Worm (Caenorhabditis elegans) whole organism, L2 larva: ENCODE results near the gene C14C10.10.

ENCODE experiments used
- C34F6.9 ChIP-seq: fragments of 150-350 bp; optimal IDR thresholded peaks from 2 replicates; lab custom pipeline; 2014; ENCODE audit warnings: missing biosample characterization, missing genetic modification characterization
- F13H6.1 ChIP-seq: sonication (generic microtip); optimal IDR thresholded peaks from 2 replicates; lab custom pipeline; 2016; ENCODE audit warnings: missing genetic modification characterization, missing compliant biosample characterization
- R02D3.7 ChIP-seq: fragments of 150-350 bp; optimal IDR thresholded peaks from 2 replicates; lab custom pipeline; 2014; ENCODE audit warnings: missing biosample characterization, missing genetic modification characterization
- Y55F3AM.14 ChIP-seq: fragments of 200-800 bp; sonication (Bioruptor generic); optimal IDR thresholded peaks from 2 replicates; lab custom pipeline; 2018; ENCODE audit warnings: mild to moderate bottlenecking, missing genetic modification characterization, missing compliant biosample characterization
- ZK546.5 ChIP-seq: sonication (generic microtip); optimal IDR thresholded peaks from 2 replicates; lab custom pipeline; 2017; ENCODE audit warnings: missing biosample characterization, missing genetic modification characterization
- alr-1 ChIP-seq: fragments of 150-350 bp; optimal IDR thresholded peaks from 2 replicates; lab custom pipeline; 2014; ENCODE audit warnings: missing biosample characterization, missing genetic modification characterization
- aly-2 ChIP-seq: fragments of 150-350 bp; optimal IDR thresholded peaks from 2 replicates; lab custom pipeline; 2014; ENCODE audit warnings: missing biosample characterization, missing genetic modification characterization
- blmp-1 ChIP-seq: sonication (generic microtip); optimal IDR thresholded peaks from 2 replicates; lab custom pipeline; 2017; ENCODE audit warnings: missing genetic modification characterization, mild to moderate bottlenecking, missing compliant biosample characterization, antibody characterized with exemption, moderate library complexity; ENCODE audit not compliant: insufficient read depth
- ceh-16 ChIP-seq: fragments of 150-350 bp; optimal IDR thresholded peaks from 2 replicates; lab custom pipeline; 2014; ENCODE audit warnings: missing biosample characterization, missing genetic modification characterization
- ceh-82 ChIP-seq: fragments of 150-350 bp; optimal IDR thresholded peaks from 2 replicates; lab custom pipeline; 2014; ENCODE audit warnings: missing biosample characterization, missing genetic modification characterization
- crh-2 ChIP-seq: sonication (generic microtip); optimal IDR thresholded peaks from 2 replicates; lab custom pipeline; 2017; ENCODE audit warnings: missing biosample characterization, missing genetic modification characterization
- egl-27 ChIP-seq: sonication (generic microtip); optimal IDR thresholded peaks from 3 replicates; lab custom pipeline; 2017; ENCODE audit warnings: missing biosample characterization, missing genetic modification reagents, missing genetic modification characterization
- elt-1 ChIP-seq: fragments of 150-350 bp; optimal IDR thresholded peaks from 2 replicates; lab custom pipeline; 2014; ENCODE audit warnings: missing biosample characterization, missing genetic modification characterization
- fos-1 ChIP-seq: fragments of 150-350 bp; optimal IDR thresholded peaks from 2 replicates; lab custom pipeline; 2014; ENCODE audit warnings: missing biosample characterization, missing genetic modification characterization
- gmeb-1 ChIP-seq: fragments of 150-350 bp; optimal IDR thresholded peaks from 2 replicates; lab custom pipeline; 2014; ENCODE audit warnings: missing biosample characterization, missing genetic modification characterization
- lsy-2 ChIP-seq, 2 experiments: fragments of 150-350 bp in 1 of 2; sonication (generic microtip) in 1 of 2; optimal IDR thresholded peaks; 2 replicates each; lab custom pipeline; 2014 to 2017; ENCODE audit warnings: missing biosample characterization in 2 of 2, missing genetic modification characterization in 2 of 2
- mab-5 ChIP-seq: fragments of 150-350 bp; optimal IDR thresholded peaks from 2 replicates; lab custom pipeline; 2014; ENCODE audit warnings: missing biosample characterization, missing genetic modification characterization
- mbf-1 ChIP-seq: sonication (generic microtip); optimal IDR thresholded peaks from 2 replicates; lab custom pipeline; 2017; ENCODE audit warnings: missing biosample characterization, missing genetic modification characterization
- mdl-1 ChIP-seq, 2 experiments: fragments of 150-350 bp in 1 of 2; sonication (generic microtip) in 1 of 2; optimal IDR thresholded peaks; 2 replicates each; lab custom pipeline; 2017; ENCODE audit warnings: missing biosample characterization in 2 of 2, missing genetic modification characterization in 2 of 2
- nhr-10 ChIP-seq: sonication (generic microtip); optimal IDR thresholded peaks from 2 replicates; lab custom pipeline; 2017; ENCODE audit warnings: missing biosample characterization, missing genetic modification characterization
- nhr-12 ChIP-seq: fragments of 150-350 bp; optimal IDR thresholded peaks from 2 replicates; lab custom pipeline; 2014; ENCODE audit warnings: missing biosample characterization, missing genetic modification characterization
- nhr-23 ChIP-seq: fragments of 150-350 bp; optimal IDR thresholded peaks from 2 replicates; lab custom pipeline; 2014; ENCODE audit warnings: missing biosample characterization, missing genetic modification reagents, missing genetic modification characterization
- nhr-237 ChIP-seq: fragments of 150-350 bp; optimal IDR thresholded peaks from 2 replicates; lab custom pipeline; 2014; ENCODE audit warnings: missing biosample characterization, missing genetic modification characterization
- nhr-25 ChIP-seq: fragments of 150-350 bp; sonication (generic microtip); optimal IDR thresholded peaks from 3 replicates; lab custom pipeline; 2014; ENCODE audit warnings: missing biosample characterization, missing genetic modification characterization
- nhr-6 ChIP-seq: fragments of 150-350 bp; optimal IDR thresholded peaks from 2 replicates; lab custom pipeline; 2014; ENCODE audit warnings: missing biosample characterization, missing genetic modification characterization
- nhr-77 ChIP-seq: fragments of 150-350 bp; optimal IDR thresholded peaks from 2 replicates; lab custom pipeline; 2014; ENCODE audit warnings: missing biosample characterization, missing genetic modification characterization
- peb-1 ChIP-seq: fragments of 150-350 bp; optimal IDR thresholded peaks from 2 replicates; lab custom pipeline; 2014; ENCODE audit warnings: missing biosample characterization, missing genetic modification characterization
- sem-4 ChIP-seq: fragments of 150-350 bp; optimal IDR thresholded peaks from 2 replicates; lab custom pipeline; 2014; ENCODE audit warnings: missing biosample characterization, missing genetic modification reagents, missing genetic modification characterization
- skn-1 ChIP-seq: sonication (generic microtip); optimal IDR thresholded peaks from 2 replicates; lab custom pipeline; 2017; ENCODE audit warnings: missing biosample characterization, missing genetic modification characterization
- sma-3 ChIP-seq: sonication (generic microtip); optimal IDR thresholded peaks from 2 replicates; lab custom pipeline; 2016; ENCODE audit warnings: missing genetic modification reagents, missing genetic modification characterization, missing compliant biosample characterization
- sma-9 ChIP-seq, 2 experiments: fragments of 150-350 bp in 1 of 2; sonication (generic microtip) in 1 of 2; optimal IDR thresholded peaks; 2 replicates each; lab custom pipeline; 2014 to 2016; ENCODE audit warnings: missing genetic modification characterization in 2 of 2, mild to moderate bottlenecking in 1 of 2, missing biosample characterization in 1 of 2, missing compliant biosample characterization in 1 of 2, missing genetic modification reagents in 1 of 2, moderate library complexity in 1 of 2
- unc-39 ChIP-seq: fragments of 150-350 bp; optimal IDR thresholded peaks from 2 replicates; lab custom pipeline; 2014; ENCODE audit warnings: missing biosample characterization, missing genetic modification characterization
- ztf-1 ChIP-seq: fragments of 200-800 bp; sonication (Bioruptor generic); conservative IDR thresholded peaks from 2 replicates; pipeline ENCODE4 v1.3.6; 2022; ENCODE audit warnings: missing genetic modification characterization, missing compliant biosample characterization
- ztf-4 ChIP-seq: fragments of 150-350 bp; optimal IDR thresholded peaks from 2 replicates; lab custom pipeline; 2014; ENCODE audit warnings: missing biosample characterization, missing genetic modification characterization

Gene C14C10.10

DNA sequence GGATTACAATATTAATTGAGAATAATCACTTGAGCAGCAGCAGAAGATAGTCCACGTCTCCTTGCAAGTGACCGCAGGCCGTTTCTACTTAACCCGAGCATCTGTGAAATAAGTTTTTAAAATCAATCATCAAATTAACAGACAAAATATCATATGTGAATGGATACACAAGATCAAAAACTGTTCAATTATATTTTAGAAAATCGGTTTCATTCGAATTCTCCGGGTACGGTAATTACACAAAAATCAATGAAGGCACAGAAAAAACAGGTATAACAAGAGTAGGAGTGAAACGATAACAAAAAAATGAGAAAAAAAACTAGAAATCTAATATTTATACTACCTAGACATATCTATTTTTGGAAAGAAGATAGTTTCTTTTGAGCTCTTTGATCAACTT is 2.7 kb downstream of the C14C10.10 start, which contains the start of gene mma-1:
TSS of gene mma-1 (minus strand) at position 101 of the 400 bp plus-strand sequence.
- no peak for TF ChIP-seq nhr-77 (tag; lab: Kevin White, UChicago)
- TF ChIP-seq ZK546.5: no peak
- TF ChIP-seq nhr-25: no peak
- no peak for TF ChIP-seq Y55F3AM.14 (GFP tag; lab: Kevin White, UChicago)
- TF ChIP-seq unc-39 (tag; lab: Kevin White, UChicago): no peak
- TF ChIP-seq sma-9 (GFP tag; optimal IDR thresholded peaks at IDR 0.05; lab: Kevin White, UChicago): no peak
- no peak for TF ChIP-seq sma-9 (tag; optimal IDR thresholded peaks at IDR 0.05; lab: Kevin White, UChicago)
- no peak for TF ChIP-seq F13H6.1 (tag; lab: Kevin White, UChicago)
- no peak for TF ChIP-seq peb-1 (tag; lab: Kevin White, UChicago)

DNA sequence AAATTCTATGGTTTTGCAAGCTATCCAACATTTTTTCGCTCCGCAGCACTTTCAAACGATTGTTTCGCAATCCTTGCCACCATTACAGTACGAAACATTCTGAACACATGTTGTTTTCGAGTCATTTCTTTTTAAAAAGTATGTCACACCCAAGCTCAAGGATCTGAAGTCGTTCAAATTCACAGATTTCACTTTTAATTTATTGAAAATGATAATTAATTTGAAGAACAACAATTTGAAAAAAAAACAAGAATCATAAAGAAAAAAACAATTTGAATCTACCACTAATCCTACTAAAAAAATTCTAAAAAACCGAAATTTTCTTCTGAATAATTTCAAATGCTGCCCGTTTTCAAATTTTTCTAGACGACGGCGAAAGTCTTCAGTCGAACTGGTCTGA is 6.5 kb downstream of the C14C10.10 start, which contains the start of gene C14C10.2:
TSS of gene C14C10.2 (minus strand) at position 101 of the 400 bp plus-strand sequence.
- TF ChIP-seq sma-3 (GFP tag; lab: Kevin White, UChicago): no peak
- no peak for TF ChIP-seq C34F6.9 (tag; lab: Kevin White, UChicago)
- TF ChIP-seq mdl-1 (tag; optimal IDR thresholded peaks at IDR 0.05; lab: Kevin White, UChicago): no peak
- TF ChIP-seq lsy-2 (tag; optimal IDR thresholded peaks at IDR 0.05; lab: Kevin White, UChicago): no peak
- TF ChIP-seq nhr-237 (tag; lab: Kevin White, UChicago): no peak

DNA sequence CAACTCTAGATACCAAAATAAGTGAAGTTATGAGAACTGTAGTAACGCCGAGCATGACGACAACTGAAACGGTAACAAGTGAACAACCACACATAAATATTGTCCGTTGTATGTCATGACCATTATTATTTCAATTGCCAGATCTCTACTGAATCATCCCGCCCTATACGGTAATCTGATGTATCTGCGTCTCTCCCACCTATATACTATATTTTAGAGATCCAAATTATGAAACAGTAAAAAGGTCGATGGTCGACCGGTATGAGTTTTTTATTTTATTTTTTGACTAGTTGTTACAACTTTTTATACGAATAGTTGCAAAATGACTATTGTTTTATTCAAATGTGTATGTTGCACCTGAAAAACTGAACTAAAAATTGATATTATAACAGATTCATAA is 8.3 kb downstream of the C14C10.10 start, which contains the start of gene ttr-43:
TSS of gene ttr-43 (minus strand) at position 101 of the 400 bp plus-strand sequence.
- TF ChIP-seq blmp-1 (tag; lab: Kevin White, UChicago): no peak
- no peak for TF ChIP-seq ztf-1 (GFP tag; lab: Robert Waterston, UW)

DNA sequence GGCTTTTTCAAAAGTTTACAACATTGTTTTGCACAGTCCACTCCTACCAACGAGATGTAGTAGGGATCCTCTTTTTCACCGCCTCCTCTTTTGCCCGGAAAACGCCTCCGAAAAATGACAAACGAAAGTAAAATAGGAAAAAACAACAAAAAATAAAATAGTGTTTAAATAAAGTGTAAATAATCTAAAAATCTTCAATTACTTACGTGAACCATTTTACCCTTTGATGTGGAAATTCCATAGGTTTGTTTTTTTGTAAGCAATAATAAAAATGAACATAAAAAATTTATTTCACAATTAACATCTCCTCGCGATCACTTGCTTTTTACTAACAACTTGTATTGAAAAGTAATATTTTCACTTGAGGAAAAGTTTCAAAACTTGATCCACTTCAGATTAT is 10.9 kb downstream of the C14C10.10 start, which contains the start of gene C14C10.1:
TSS of gene C14C10.1 (plus strand) at position 301 of the 400 bp plus-strand sequence.
- TF ChIP-seq egl-27 (tag; lab: Kevin White, UChicago): no peak
- TF ChIP-seq sem-4: no peak
- TF ChIP-seq sma-9 (GFP tag; optimal IDR thresholded peaks at IDR 0.05; lab: Kevin White, UChicago): no peak
- TF ChIP-seq sma-9 (tag; optimal IDR thresholded peaks at IDR 0.05; lab: Kevin White, UChicago): no peak
- no peak for TF ChIP-seq nhr-12 (tag; lab: Kevin White, UChicago)
- TF ChIP-seq nhr-237 (tag; lab: Kevin White, UChicago): no peak
- TF ChIP-seq ceh-16 (tag; lab: Kevin White, UChicago): no peak
- TF ChIP-seq gmeb-1: no peak
- TF ChIP-seq mbf-1 (tag; lab: Kevin White, UChicago): no peak
- no peak for TF ChIP-seq ztf-4
- no peak for TF ChIP-seq aly-2 (tag; lab: Kevin White, UChicago)
- TF ChIP-seq skn-1 (tag; lab: Kevin White, UChicago): no peak
- no peak for TF ChIP-seq Y55F3AM.14 (GFP tag; lab: Kevin White, UChicago)
- TF ChIP-seq sma-3 (GFP tag; lab: Kevin White, UChicago): no peak
- no peak for TF ChIP-seq crh-2
- no peak for TF ChIP-seq nhr-23 (tag; lab: Kevin White, UChicago)
- no peak for TF ChIP-seq F13H6.1 (tag; lab: Kevin White, UChicago)
- no peak for TF ChIP-seq peb-1 (tag; lab: Kevin White, UChicago)
- TF ChIP-seq fos-1: no peak
- TF ChIP-seq, all 48 proteins: peak for 0

DNA sequence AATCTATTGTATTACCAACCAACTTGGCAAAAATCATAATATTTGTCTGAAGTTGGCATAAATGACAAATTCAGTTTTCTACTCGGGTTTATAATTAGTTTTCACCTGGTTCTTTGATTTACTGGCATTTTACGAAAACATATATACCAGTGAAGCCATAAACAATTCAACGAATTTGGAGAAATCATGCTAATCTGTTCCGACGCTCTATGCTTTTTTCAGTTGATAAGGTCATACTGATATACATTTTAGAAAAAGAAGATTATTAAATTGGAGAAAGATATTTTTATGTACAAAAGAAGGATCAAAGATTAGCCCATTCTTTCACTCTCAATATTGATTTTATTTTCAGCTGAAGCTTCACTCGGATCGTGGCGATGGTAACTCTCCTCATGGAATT is 12.1 kb downstream of the C14C10.10 start:
- TF ChIP-seq mab-5 (no peak), nhr-25 (no peak), ceh-82 (tag; lab: Kevin White, UChicago) (no peak), nhr-6 (tag; lab: Kevin White, UChicago) (no peak), ceh-16 (tag; lab: Kevin White, UChicago) (no peak), blmp-1 (tag; lab: Kevin White, UChicago) (no peak), peb-1 (tag; lab: Kevin White, UChicago) (no peak), ztf-4 (no peak), nhr-10 (tag; lab: Kevin White, UChicago) (no peak), mdl-1 (tag; optimal IDR thresholded peaks at IDR 0.05; lab: Kevin White, UChicago) (no peak), R02D3.7 (tag; lab: Kevin White, UChicago) (no peak), F13H6.1 (tag; lab: Kevin White, UChicago) (no peak), gmeb-1 (no peak), elt-1 (no peak), aly-2 (tag; lab: Kevin White, UChicago) (no peak), skn-1 (tag; lab: Kevin White, UChicago) (no peak), alr-1 (tag; lab: Kevin White, UChicago) (no peak)
